Worm (Caenorhabditis elegans): ENCODE data around the gene F54E7.6.

- TF ChIP-seq him-1 (tag; optimal IDR thresholded peaks at IDR 0.05) (no peak), W03F9.2 (tag; optimal IDR thresholded peaks at IDR 0.05) (no peak), dao-5 (tag; optimal IDR thresholded peaks at IDR 0.05) (no peak)
These were observed 36.0 kb downstream of the F54E7.6 start, which contains the start of gene daf-4 for ce11 chrIII:5624835-5625234.
